Worm (Caenorhabditis elegans) whole organism, mixed stage, embryonic: ENCODE results near the gene F49H12.4.

Experiments
- M03D4.4 ChIP-seq: sonication (generic microtip); optimal IDR thresholded peaks from 2 replicates; lab custom pipeline; 2017; ENCODE audit warnings: mild to moderate bottlenecking, missing genetic modification characterization, missing compliant biosample characterization
- bed-3 ChIP-seq: fragments of 200-800 bp; sonication (Bioruptor generic); optimal IDR thresholded peaks from 3 replicates; lab custom pipeline; 2018; ENCODE audit warnings: mild to moderate bottlenecking, missing genetic modification characterization, moderate library complexity, missing compliant biosample characterization
- blmp-1 ChIP-seq: fragments of 150-350 bp; optimal IDR thresholded peaks from 2 replicates; lab custom pipeline; 2014; ENCODE audit warnings: missing biosample characterization, missing genetic modification characterization
- ceh-39 ChIP-seq: fragments of 150-350 bp; optimal IDR thresholded peaks from 2 replicates; lab custom pipeline; 2014; ENCODE audit warnings: missing biosample characterization, missing genetic modification characterization
- ceh-43 ChIP-seq: fragments of 200-800 bp; sonication (Bioruptor generic); optimal IDR thresholded peaks from 2 replicates; lab custom pipeline; 2018; ENCODE audit warnings: mild to moderate bottlenecking, missing genetic modification characterization, moderate library complexity, missing compliant biosample characterization
- ceh-83 ChIP-seq: fragments of 200-800 bp; sonication (Bioruptor generic); optimal IDR thresholded peaks from 2 replicates; lab custom pipeline; 2018; ENCODE audit warnings: mild to moderate bottlenecking, missing genetic modification characterization, missing compliant biosample characterization
- ces-1 ChIP-seq: fragments of 150-350 bp; optimal IDR thresholded peaks from 2 replicates; lab custom pipeline; 2014; ENCODE audit warnings: missing biosample characterization, missing genetic modification reagents, missing genetic modification characterization
- cnd-1 ChIP-seq: fragments of 200-800 bp; sonication (Bioruptor generic); optimal IDR thresholded peaks from 2 replicates; lab custom pipeline; 2018; ENCODE audit warnings: mild to moderate bottlenecking, missing genetic modification characterization, missing compliant biosample characterization
- drap-1 ChIP-seq: fragments of 200-800 bp; sonication (Bioruptor generic); optimal IDR thresholded peaks from 3 replicates; lab custom pipeline; 2018; ENCODE audit warnings: mild to moderate bottlenecking, missing genetic modification characterization, missing compliant biosample characterization
- elt-1 ChIP-seq: sonication (generic microtip); optimal IDR thresholded peaks from 2 replicates; lab custom pipeline; 2017; ENCODE audit warnings: missing genetic modification characterization, mild to moderate bottlenecking, missing compliant biosample characterization, antibody characterized with exemption, moderate library complexity, borderline replicate concordance; ENCODE audit not compliant: insufficient read depth
- elt-3 ChIP-seq: fragments of 150-350 bp; optimal IDR thresholded peaks from 2 replicates; lab custom pipeline; 2014; ENCODE audit warnings: missing biosample characterization, missing genetic modification characterization
- flh-1 ChIP-seq: fragments of 200-800 bp; sonication (Bioruptor generic); optimal IDR thresholded peaks from 2 replicates; lab custom pipeline; 2018; ENCODE audit warnings: mild to moderate bottlenecking, missing genetic modification characterization, moderate library complexity, missing compliant biosample characterization
- ham-2 ChIP-seq: fragments of 200-800 bp; sonication (Bioruptor generic); optimal IDR thresholded peaks from 2 replicates; lab custom pipeline; 2018; ENCODE audit warnings: mild to moderate bottlenecking, missing genetic modification characterization, missing compliant biosample characterization
- hlh-1 ChIP-seq: fragments of 150-350 bp; optimal IDR thresholded peaks from 2 replicates; lab custom pipeline; 2014; ENCODE audit warnings: missing biosample characterization, missing genetic modification reagents, missing genetic modification characterization
- lin-13 ChIP-seq: fragments of 150-350 bp; optimal IDR thresholded peaks from 2 replicates; lab custom pipeline; 2014; ENCODE audit warnings: missing biosample characterization, missing genetic modification characterization
- lin-32 ChIP-seq: fragments of 200-800 bp; sonication (Bioruptor generic); optimal IDR thresholded peaks from 2 replicates; lab custom pipeline; 2018; ENCODE audit warnings: mild to moderate bottlenecking, missing genetic modification characterization, missing compliant biosample characterization
- lsy-2 ChIP-seq: fragments of 150-350 bp; optimal IDR thresholded peaks from 2 replicates; lab custom pipeline; 2014; ENCODE audit warnings: missing biosample characterization, missing genetic modification characterization
- mab-5 ChIP-seq: fragments of 150-350 bp; optimal IDR thresholded peaks from 2 replicates; lab custom pipeline; 2014; ENCODE audit warnings: missing biosample characterization, missing genetic modification characterization
- mep-1 ChIP-seq: fragments of 150-350 bp; optimal IDR thresholded peaks from 2 replicates; lab custom pipeline; 2017; ENCODE audit warnings: missing biosample characterization, missing genetic modification reagents, missing genetic modification characterization, inconsistent platforms
- mls-2 ChIP-seq: sonication (generic microtip); optimal IDR thresholded peaks from 2 replicates; lab custom pipeline; 2016; ENCODE audit warnings: mild to moderate bottlenecking, missing genetic modification characterization, moderate library complexity, missing compliant biosample characterization
- nhr-12 ChIP-seq: fragments of 150-350 bp; optimal IDR thresholded peaks from 2 replicates; lab custom pipeline; 2014; ENCODE audit warnings: missing biosample characterization, missing genetic modification characterization
- nhr-2 ChIP-seq: fragments of 150-350 bp; optimal IDR thresholded peaks from 2 replicates; lab custom pipeline; 2014; ENCODE audit warnings: missing biosample characterization, missing genetic modification characterization
- nhr-237 ChIP-seq: fragments of 150-350 bp; optimal IDR thresholded peaks from 2 replicates; lab custom pipeline; 2014; ENCODE audit warnings: missing biosample characterization, missing genetic modification characterization
- nhr-28 ChIP-seq: fragments of 150-350 bp; optimal IDR thresholded peaks from 2 replicates; lab custom pipeline; 2014; ENCODE audit warnings: missing biosample characterization, missing genetic modification characterization
- nhr-76 ChIP-seq: sonication (generic microtip); optimal IDR thresholded peaks from 2 replicates; lab custom pipeline; 2017; ENCODE audit warnings: missing biosample characterization, missing genetic modification characterization
- pha-4 ChIP-seq: fragments of 150-350 bp; optimal IDR thresholded peaks from 2 replicates; lab custom pipeline; 2018; ENCODE audit warnings: missing biosample characterization, missing genetic modification reagents, missing genetic modification characterization
- sem-2 ChIP-seq: fragments of 200-800 bp; sonication (Bioruptor generic); optimal IDR thresholded peaks from 2 replicates; lab custom pipeline; 2018; ENCODE audit warnings: mild to moderate bottlenecking, missing genetic modification characterization, missing compliant biosample characterization
- snpc-4 ChIP-seq: fragments of 150-350 bp; optimal IDR thresholded peaks from 2 replicates; lab custom pipeline; 2014; ENCODE audit warnings: missing biosample characterization, missing genetic modification characterization
- sptf-1 ChIP-seq: sonication (generic microtip); optimal IDR thresholded peaks from 2 replicates; lab custom pipeline; 2017; ENCODE audit warnings: mild to moderate bottlenecking, missing genetic modification characterization, moderate library complexity, missing compliant biosample characterization
- tbx-8 ChIP-seq: fragments of 200-800 bp; sonication (Bioruptor generic); optimal IDR thresholded peaks from 2 replicates; lab custom pipeline; 2018; ENCODE audit warnings: mild to moderate bottlenecking, missing genetic modification characterization, moderate library complexity, missing compliant biosample characterization
- unc-120 ChIP-seq: sonication (generic microtip); optimal IDR thresholded peaks from 2 replicates; lab custom pipeline; 2017; ENCODE audit warnings: missing genetic modification characterization, missing compliant biosample characterization; ENCODE audit not compliant: poor library complexity, severe bottlenecking
- unc-39 ChIP-seq: fragments of 150-350 bp; optimal IDR thresholded peaks from 2 replicates; lab custom pipeline; 2014; ENCODE audit warnings: missing biosample characterization, missing genetic modification characterization
- unc-62 ChIP-seq: fragments of 150-350 bp; optimal IDR thresholded peaks from 2 replicates; lab custom pipeline; 2014; ENCODE audit warnings: missing biosample characterization, missing genetic modification reagents, missing genetic modification characterization
- zip-8 ChIP-seq: fragments of 150-350 bp; optimal IDR thresholded peaks from 2 replicates; lab custom pipeline; 2014; ENCODE audit warnings: missing biosample characterization, missing genetic modification characterization
- ztf-11 ChIP-seq: fragments of 150-350 bp; optimal IDR thresholded peaks from 2 replicates; lab custom pipeline; 2014; ENCODE audit warnings: missing biosample characterization, missing genetic modification characterization

The F49H12.4 gene

ce11 chrX:2041448-2042138 lies 38.0 kb upstream of the F49H12.4 start:
- no peak for TF ChIP-seq elt-1
- TF ChIP-seq ceh-83 (GFP tag; lab: Kevin White, UChicago) = no peak
- no peak for TF ChIP-seq flh-1 (GFP tag; lab: Kevin White, UChicago)
- TF ChIP-seq unc-62 (GFP tag; lab: Kevin White, UChicago) = no peak
- peak; percentile 57 for TF ChIP-seq sptf-1
- no peak for TF ChIP-seq unc-120 (tag; lab: Kevin White, UChicago)
- no peak for TF ChIP-seq snpc-4 (tag; lab: Kevin White, UChicago)
- no peak for TF ChIP-seq hlh-1
- TF ChIP-seq ceh-43 (GFP tag; lab: Kevin White, UChicago) = no peak
- TF ChIP-seq nhr-12 (tag; lab: Kevin White, UChicago) = no peak
- no peak for TF ChIP-seq mls-2 (tag; lab: Kevin White, UChicago)
- no peak for TF ChIP-seq sem-2 (GFP tag; lab: Kevin White, UChicago)
- no peak for TF ChIP-seq elt-3 (tag; lab: Kevin White, UChicago)
- TF ChIP-seq lsy-2 = no peak
- TF ChIP-seq ces-1 (GFP tag; lab: Kevin White, UChicago) = peak; percentile 15
- TF ChIP-seq M03D4.4 = peak; percentile 25
- TF ChIP-seq drap-1 (GFP tag; lab: Kevin White, UChicago) = no peak
- TF ChIP-seq nhr-237 (tag; lab: Kevin White, UChicago) = no peak
- no peak for TF ChIP-seq ceh-39 (tag; lab: Kevin White, UChicago)
- no peak for TF ChIP-seq ham-2

- TF ChIP-seq ceh-39 (tag; lab: Kevin White, UChicago) (peak; percentile 10), lsy-2 (no peak), unc-39 (tag; lab: Kevin White, UChicago) (peak; percentile 91), sem-2 (GFP tag; lab: Kevin White, UChicago) (no peak), nhr-28 (tag; lab: Kevin White, UChicago) (no peak), nhr-2 (tag; lab: Kevin White, UChicago) (peak; percentile 71)
Observed at ce11 chrX:2042621-2043020, 37.0 kb upstream of the F49H12.4 start.

- TF ChIP-seq lin-32 (GFP tag; lab: Kevin White, UChicago) (no peak), sptf-1 (peak; percentile 70), M03D4.4 (peak; percentile 55), cnd-1 (tag; lab: Kevin White, UChicago) (peak; percentile 44), ztf-11 (tag; lab: Kevin White, UChicago) (peak; percentile 36), mls-2 (tag; lab: Kevin White, UChicago) (peak; percentile 84), mep-1 (tag; lab: Kevin White, UChicago) (peak; percentile 14), ceh-43 (GFP tag; lab: Kevin White, UChicago) (peak; percentile 73), drap-1 (GFP tag; lab: Kevin White, UChicago) (peak; percentile 28), ces-1 (GFP tag; lab: Kevin White, UChicago) (peak; percentile 65), tbx-8 (GFP tag; lab: Kevin White, UChicago) (no peak)
- TF ChIP-seq, all 35 proteins: peak for 9
Observed at ce11 chrX:2043224-2043623, 36.4 kb upstream of the F49H12.4 start.

- TF ChIP-seq unc-62 (GFP tag; lab: Kevin White, UChicago) = no peak
- no peak for TF ChIP-seq bed-3
- peak; percentile 49 for TF ChIP-seq sptf-1
- peak; percentile 57 for TF ChIP-seq lin-32 (GFP tag; lab: Kevin White, UChicago)
- no peak for TF ChIP-seq tbx-8 (GFP tag; lab: Kevin White, UChicago)
- peak; percentile 6 for TF ChIP-seq hlh-1
- peak; percentile 83 for TF ChIP-seq mls-2 (tag; lab: Kevin White, UChicago)
- TF ChIP-seq unc-120 (tag; lab: Kevin White, UChicago) = no peak
- no peak for TF ChIP-seq unc-39 (tag; lab: Kevin White, UChicago)
- no peak for TF ChIP-seq elt-3 (tag; lab: Kevin White, UChicago)
- TF ChIP-seq cnd-1 (tag; lab: Kevin White, UChicago) = peak; percentile 94
- TF ChIP-seq snpc-4 (tag; lab: Kevin White, UChicago) = no peak
- no peak for TF ChIP-seq M03D4.4
- TF ChIP-seq lsy-2 = no peak
- TF ChIP-seq sem-2 (GFP tag; lab: Kevin White, UChicago) = no peak
- no peak for TF ChIP-seq nhr-28 (tag; lab: Kevin White, UChicago)
- TF ChIP-seq ham-2 = no peak
- TF ChIP-seq ces-1 (GFP tag; lab: Kevin White, UChicago) = peak; percentile 99
- TF ChIP-seq blmp-1 = no peak
- TF ChIP-seq nhr-237 (tag; lab: Kevin White, UChicago) = no peak
- TF ChIP-seq nhr-2 (tag; lab: Kevin White, UChicago) = peak; percentile 86
- TF ChIP-seq lin-13 (tag; lab: Kevin White, UChicago) = no peak
- TF ChIP-seq elt-1 = no peak
- TF ChIP-seq nhr-76 (tag; lab: Kevin White, UChicago) = no peak
- peak; percentile 5 for TF ChIP-seq ztf-11 (tag; lab: Kevin White, UChicago)
- TF ChIP-seq ceh-43 (GFP tag; lab: Kevin White, UChicago) = peak; percentile 49
- no peak for TF ChIP-seq mab-5 (tag; lab: Kevin White, UChicago)
- TF ChIP-seq pha-4 (tag; lab: Kevin White, UChicago) = no peak
- no peak for TF ChIP-seq mep-1 (tag; lab: Kevin White, UChicago)
- no peak for TF ChIP-seq flh-1 (GFP tag; lab: Kevin White, UChicago)
- peak; percentile 90 for TF ChIP-seq zip-8 (tag; lab: Kevin White, UChicago)
- TF ChIP-seq nhr-12 (tag; lab: Kevin White, UChicago) = no peak
- TF ChIP-seq ceh-83 (GFP tag; lab: Kevin White, UChicago) = no peak
- TF ChIP-seq drap-1 (GFP tag; lab: Kevin White, UChicago) = no peak
- TF ChIP-seq ceh-39 (tag; lab: Kevin White, UChicago) = no peak
Observed at ce11 chrX:2044541-2045168, 35.0 kb upstream of the F49H12.4 start.
